Fruit fly (Drosophila melanogaster): ENCODE measurements around the gene dop.

Gene dop

DNA sequence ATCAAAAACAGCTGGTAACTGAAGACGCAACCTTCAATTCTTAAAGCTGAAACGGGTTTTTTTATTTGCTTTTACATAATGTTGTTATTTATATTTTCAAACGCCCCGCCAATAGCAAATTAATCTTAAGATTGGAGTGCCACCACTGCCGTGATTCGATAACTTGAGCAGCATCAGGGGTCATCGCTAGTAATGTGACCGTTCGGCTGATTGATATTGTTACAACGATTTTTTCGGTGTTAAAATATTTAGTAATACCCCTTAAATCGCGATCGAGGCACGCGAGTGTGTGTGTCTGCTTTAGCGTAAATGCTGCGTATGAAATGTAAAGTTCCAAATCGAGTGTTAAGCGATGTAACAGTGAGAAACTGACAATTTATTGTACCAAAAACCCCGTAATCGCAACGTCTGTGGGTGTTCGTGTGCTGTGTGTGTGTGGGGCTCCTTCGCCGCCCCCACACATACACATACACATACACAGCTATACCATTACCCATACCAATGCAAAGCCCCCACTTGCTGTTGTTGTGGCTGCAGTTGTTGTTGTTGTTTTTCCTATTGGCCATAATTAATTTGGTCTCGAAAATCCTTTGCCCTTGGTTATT, at the start of gene dop (continued):
- TF ChIP-seq Atf-2 (GFP tag; optimal IDR thresholded peaks at IDR 0.05) (peak; percentile 3), danr (GFP tag; IDR thresholded peaks at IDR 0.05) (no peak), ham (GFP tag; IDR thresholded peaks at IDR 0.05) (no peak), gfzf (GFP tag; optimal IDR thresholded peaks at IDR 0.05) (peak; percentile 72), sqz (GFP tag; optimal IDR thresholded peaks at IDR 0.05) (no peak), vvl (GFP tag; IDR thresholded peaks at IDR 0.05) (peak; percentile 49), CG18619 (GFP tag; optimal IDR thresholded peaks at IDR 0.05) (no peak), Meics (GFP tag; optimal IDR thresholded peaks at IDR 0.05) (no peak), hbn (GFP tag; IDR thresholded peaks at IDR 0.05; ENCODE audit: partially characterized antibody) (peak; percentile 54; the same call in 1 of the 2 replicates), CG12769 (tag; optimal IDR thresholded peaks at IDR 0.05) (peak; percentile 9), Ets65A (GFP tag) (peak; percentile 92), CG15514 (GFP tag; optimal IDR thresholded peaks at IDR 0.05) (peak; percentile 61), gsb-n (tag; optimal IDR thresholded peaks at IDR 0.05) (no peak), Drgx (GFP tag; IDR thresholded peaks at IDR 0.05) (no peak), CG8765 (GFP tag; IDR thresholded peaks at IDR 0.05) (no peak), CG10267 (tag; optimal IDR thresholded peaks at IDR 0.05) (peak; percentile 54), prd (optimal IDR thresholded peaks at IDR 0.05) (no peak), prd (GFP tag; IDR thresholded peaks at IDR 0.05) (peak; percentile 33; the same call in 2 of the 3 replicates), CG16863 (GFP tag; optimal IDR thresholded peaks at IDR 0.05) (no peak), CG32767 (GFP tag; IDR thresholded peaks at IDR 0.05) (no peak), chm (GFP tag; IDR thresholded peaks at IDR 0.05) (no peak), knrl (GFP tag; IDR thresholded peaks at IDR 0.05; ENCODE audit: partially characterized antibody) (peak; percentile 73), E2f1 (GFP tag; IDR thresholded peaks at IDR 0.05) (no peak), CG31388 (GFP tag; optimal IDR thresholded peaks at IDR 0.05) (no peak), Oli (tag; optimal IDR thresholded peaks at IDR 0.05) (no peak), cad (GFP tag; optimal IDR thresholded peaks at IDR 0.05) (no peak), HLH54F (GFP tag; optimal IDR thresholded peaks at IDR 0.05) (peak; percentile 31), Jarid2 (GFP tag; optimal IDR thresholded peaks at IDR 0.05) (peak; percentile 13), kni (GFP tag; optimal IDR thresholded peaks at IDR 0.05) (no peak), CG3065 (GFP tag; optimal IDR thresholded peaks at IDR 0.05) (no peak), tup (GFP tag; optimal IDR thresholded peaks at IDR 0.05) (no peak), CG6272 (GFP tag; IDR thresholded peaks at IDR 0.05) (no peak), CG4360 (GFP tag; IDR thresholded peaks at IDR 0.05) (peak; percentile 94), Poxn (GFP tag; IDR thresholded peaks at IDR 0.05) (no peak), CG9932 (GFP tag; IDR thresholded peaks at IDR 0.05) (peak; percentile 62), HLH4C (GFP tag; IDR thresholded peaks at IDR 0.05; ENCODE audit: partially characterized antibody) (peak; percentile 60), CG11560 (tag; IDR thresholded peaks at IDR 0.05) (no peak), CG9797 (GFP tag; optimal IDR thresholded peaks at IDR 0.05) (peak; percentile 92), btn (GFP tag; optimal IDR thresholded peaks at IDR 0.05) (no peak), Ptx1 (GFP tag; IDR thresholded peaks at IDR 0.05) (no peak), crc (GFP tag; optimal IDR thresholded peaks at IDR 0.05) (no peak), pan (optimal IDR thresholded peaks at IDR 0.05) (no peak), pan (GFP tag; optimal IDR thresholded peaks at IDR 0.05 in 1 of 2, IDR thresholded peaks at IDR 0.05 in 1 of 2) (no peak), CG10209 (GFP tag; optimal IDR thresholded peaks at IDR 0.05) (no peak), al (GFP tag; IDR thresholded peaks at IDR 0.05) (no peak), CG13123 (GFP tag; optimal IDR thresholded peaks at IDR 0.05) (no peak), CG11398 (GFP tag; optimal IDR thresholded peaks at IDR 0.05) (no peak), slp2 (GFP tag; optimal IDR thresholded peaks at IDR 0.05) (no peak), Stat92E (GFP tag; optimal IDR thresholded peaks at IDR 0.05) (no peak), Camta (GFP tag; optimal IDR thresholded peaks at IDR 0.05) (peak; percentile 31), CG13624 (GFP tag; optimal IDR thresholded peaks at IDR 0.05) (no peak), H15 (GFP tag; IDR thresholded peaks at IDR 0.05) (no peak)

Measured in whole organism, embryonic.